Worm (Caenorhabditis elegans) whole organism, L2 larva: ENCODE measurements around the gene idpb-2.

Experiments used
- aly-2 ChIP-seq: fragments of 150-350 bp; optimal IDR thresholded peaks from 2 replicates; lab custom pipeline; 2014; ENCODE audit warnings: missing biosample characterization, missing genetic modification characterization
- ama-1 ChIP-seq: fragments of 150-350 bp; optimal IDR thresholded peaks from 2 replicates; lab custom pipeline; 2018; ENCODE audit warnings: inconsistent platforms
- fos-1 ChIP-seq: fragments of 150-350 bp; optimal IDR thresholded peaks from 2 replicates; lab custom pipeline; 2014; ENCODE audit warnings: missing biosample characterization, missing genetic modification characterization
- lin-13 ChIP-seq: fragments of 150-350 bp; optimal IDR thresholded peaks from 2 replicates; lab custom pipeline; 2014; ENCODE audit warnings: missing biosample characterization, missing genetic modification reagents, missing genetic modification characterization
- lsy-2 ChIP-seq, 2 experiments: fragments of 150-350 bp in 1 of 2; sonication (generic microtip) in 1 of 2; optimal IDR thresholded peaks; 2 replicates each; lab custom pipeline; 2014 to 2017; ENCODE audit warnings: missing biosample characterization in 2 of 2, missing genetic modification characterization in 2 of 2
- mdl-1 ChIP-seq, 2 experiments: fragments of 150-350 bp in 1 of 2; sonication (generic microtip) in 1 of 2; optimal IDR thresholded peaks; 2 replicates each; lab custom pipeline; 2017; ENCODE audit warnings: missing biosample characterization in 2 of 2, missing genetic modification characterization in 2 of 2
- skn-1 ChIP-seq: sonication (generic microtip); optimal IDR thresholded peaks from 2 replicates; lab custom pipeline; 2017; ENCODE audit warnings: missing biosample characterization, missing genetic modification characterization

ce11 chrII:5049249-5049648 is 20.2 kb downstream of the idpb-2 start:
- no peak for TF ChIP-seq aly-2 (tag; lab: Kevin White, UChicago)
- TF ChIP-seq ama-1 (lab: Kevin White, UChicago), result no peak
- no peak for TF ChIP-seq lin-13 (GFP tag; lab: Kevin White, UChicago)
- TF ChIP-seq skn-1, result no peak
- TF ChIP-seq lsy-2 (tag; optimal IDR thresholded peaks at IDR 0.05; lab: Kevin White, UChicago), result peak in 1 of 2 experiments; percentile 29
- TF ChIP-seq fos-1 (tag; lab: Kevin White, UChicago), result no peak
- no peak for TF ChIP-seq mdl-1 (tag; optimal IDR thresholded peaks at IDR 0.05; lab: Kevin White, UChicago)
